Worm (Caenorhabditis elegans): Measurements from ENCODE around the gene pmp-1.

- TF ChIP-seq him-1 (tag; optimal IDR thresholded peaks at IDR 0.05) (no peak), dao-5 (tag; optimal IDR thresholded peaks at IDR 0.05) (no peak), W03F9.2 (tag; optimal IDR thresholded peaks at IDR 0.05) (no peak)
Observed at ce11 chrII:6860043-6860442, 23.5 kb downstream of the pmp-1 start.
